Worm (Caenorhabditis elegans) whole organism, late embryonic: Measurements from ENCODE around the gene sro-1.

ENCODE experiments used
- C08G9.2 ChIP-seq: sonication (generic microtip); optimal IDR thresholded peaks from 2 replicates; lab custom pipeline; 2016; ENCODE audit warnings: mild to moderate bottlenecking, missing genetic modification characterization, moderate library complexity, missing compliant biosample characterization
- F13H6.1 ChIP-seq: sonication (generic microtip); optimal IDR thresholded peaks from 2 replicates; lab custom pipeline; 2016; ENCODE audit warnings: missing genetic modification characterization, missing compliant biosample characterization
- K09A11.1 ChIP-seq: sonication (generic microtip); optimal IDR thresholded peaks from 2 replicates; lab custom pipeline; 2017; ENCODE audit warnings: antibody characterized with exemption, mild to moderate bottlenecking, missing genetic modification characterization, missing compliant biosample characterization; ENCODE audit not compliant: insufficient read depth
- T23F11.4 ChIP-seq: fragments of 200-800 bp; sonication (Bioruptor generic); optimal IDR thresholded peaks from 2 replicates; lab custom pipeline; 2018; ENCODE audit warnings: mild to moderate bottlenecking, missing genetic modification characterization, missing compliant biosample characterization
- ahr-1 ChIP-seq: sonication (generic microtip); optimal IDR thresholded peaks from 2 replicates; lab custom pipeline; 2016; ENCODE audit warnings: missing genetic modification characterization, missing compliant biosample characterization
- ama-1 ChIP-seq: fragments of 150-350 bp; optimal IDR thresholded peaks from 2 replicates; lab custom pipeline; 2014
- ceh-14 ChIP-seq: sonication (generic microtip); optimal IDR thresholded peaks from 2 replicates; lab custom pipeline; 2016; ENCODE audit warnings: missing genotype, missing genetic modification characterization, missing compliant biosample characterization
- ceh-19 ChIP-seq: fragments of 200-800 bp; sonication (Bioruptor generic); optimal IDR thresholded peaks from 2 replicates; lab custom pipeline; 2018; ENCODE audit warnings: mild to moderate bottlenecking, missing genetic modification characterization, missing compliant biosample characterization
- ceh-2 ChIP-seq: sonication (generic microtip); optimal IDR thresholded peaks from 2 replicates; lab custom pipeline; 2016; ENCODE audit warnings: missing genotype, missing genetic modification characterization, missing compliant biosample characterization
- ceh-22 ChIP-seq: sonication (generic microtip); optimal IDR thresholded peaks from 2 replicates; lab custom pipeline; 2017; ENCODE audit warnings: missing biosample characterization, missing genetic modification characterization
- ceh-31 ChIP-seq: sonication (generic microtip); optimal IDR thresholded peaks from 2 replicates; lab custom pipeline; 2016; ENCODE audit warnings: missing genetic modification characterization, missing compliant biosample characterization
- ceh-34 ChIP-seq: sonication (generic microtip); optimal IDR thresholded peaks from 2 replicates; lab custom pipeline; 2016; ENCODE audit warnings: mild to moderate bottlenecking, missing genetic modification characterization, missing compliant biosample characterization
- ceh-6 ChIP-seq: fragments of 200-800 bp; sonication (Bioruptor generic); optimal IDR thresholded peaks from 2 replicates; lab custom pipeline; 2018; ENCODE audit warnings: mild to moderate bottlenecking, missing genetic modification characterization, missing compliant biosample characterization
- ceh-9 ChIP-seq: sonication (generic microtip); optimal IDR thresholded peaks from 2 replicates; lab custom pipeline; 2016; ENCODE audit warnings: mild to moderate bottlenecking, missing genetic modification characterization, inconsistent platforms, missing compliant biosample characterization
- che-1 ChIP-seq: sonication (generic microtip); optimal IDR thresholded peaks from 2 replicates; lab custom pipeline; 2016; ENCODE audit warnings: mild to moderate bottlenecking, missing genetic modification characterization, missing compliant biosample characterization
- dve-1 ChIP-seq: sonication (generic microtip); optimal IDR thresholded peaks from 2 replicates; lab custom pipeline; 2017; ENCODE audit warnings: antibody characterized with exemption, mild to moderate bottlenecking, missing genetic modification characterization, missing compliant biosample characterization
- elt-2 ChIP-seq: sonication (generic microtip); optimal IDR thresholded peaks from 2 replicates; lab custom pipeline; 2016; ENCODE audit warnings: missing genetic modification reagents, missing genetic modification characterization, missing compliant biosample characterization
- ets-4 ChIP-seq: sonication (generic microtip); optimal IDR thresholded peaks from 2 replicates; lab custom pipeline; 2016; ENCODE audit warnings: missing genetic modification characterization, missing compliant biosample characterization
- fkh-10 ChIP-seq: fragments of 150-350 bp; optimal IDR thresholded peaks from 2 replicates; lab custom pipeline; 2014; ENCODE audit warnings: missing biosample characterization, missing genetic modification reagents, missing genetic modification characterization
- fkh-6 ChIP-seq: sonication (generic microtip); optimal IDR thresholded peaks from 2 replicates; lab custom pipeline; 2016; ENCODE audit warnings: missing genetic modification characterization, missing compliant biosample characterization
- gmeb-2 ChIP-seq: sonication (generic microtip); optimal IDR thresholded peaks from 2 replicates; lab custom pipeline; 2016; ENCODE audit warnings: missing genetic modification characterization, inconsistent platforms, missing compliant biosample characterization
- hlh-30 ChIP-seq: sonication (generic microtip); optimal IDR thresholded peaks from 2 replicates; lab custom pipeline; 2017; ENCODE audit warnings: antibody characterized with exemption, missing genetic modification characterization, missing compliant biosample characterization; ENCODE audit not compliant: insufficient read depth
- lin-11 ChIP-seq: fragments of 200-800 bp; sonication (Bioruptor generic); optimal IDR thresholded peaks from 2 replicates; lab custom pipeline; 2018; ENCODE audit warnings: mild to moderate bottlenecking, missing genetic modification characterization, missing compliant biosample characterization
- mec-3 ChIP-seq: sonication (generic microtip); optimal IDR thresholded peaks from 2 replicates; lab custom pipeline; 2016; ENCODE audit warnings: borderline replicate concordance, missing genetic modification characterization, missing compliant biosample characterization
- npax-4 ChIP-seq: sonication (generic microtip); optimal IDR thresholded peaks from 2 replicates; lab custom pipeline; 2016; ENCODE audit warnings: missing genetic modification characterization, missing compliant biosample characterization
- odd-2 ChIP-seq: sonication (generic microtip); optimal IDR thresholded peaks from 2 replicates; lab custom pipeline; 2017; ENCODE audit warnings: antibody characterized with exemption, mild to moderate bottlenecking, missing genetic modification characterization, missing compliant biosample characterization
- pat-9 ChIP-seq: fragments of 200-800 bp; sonication (Bioruptor generic); optimal IDR thresholded peaks from 2 replicates; lab custom pipeline; 2018; ENCODE audit warnings: mild to moderate bottlenecking, missing genetic modification characterization, moderate library complexity, missing compliant biosample characterization
- pha-4 ChIP-seq: fragments of 150-350 bp; optimal IDR thresholded peaks from 2 replicates; lab custom pipeline; 2018; ENCODE audit warnings: missing biosample characterization, missing genetic modification reagents, missing genetic modification characterization
- pqm-1 ChIP-seq: sonication (generic microtip); optimal IDR thresholded peaks from 2 replicates; lab custom pipeline; 2016; ENCODE audit warnings: missing genetic modification characterization, missing compliant biosample characterization
- pros-1 ChIP-seq: fragments of 150-350 bp; optimal IDR thresholded peaks from 2 replicates; lab custom pipeline; 2014; ENCODE audit warnings: missing biosample characterization, missing genetic modification reagents, missing genetic modification characterization
- ref-2 ChIP-seq: sonication (generic microtip); optimal IDR thresholded peaks from 2 replicates; lab custom pipeline; 2016; ENCODE audit warnings: missing genetic modification characterization, missing compliant biosample characterization
- rnt-1 ChIP-seq: sonication (generic microtip); optimal IDR thresholded peaks from 2 replicates; lab custom pipeline; 2016; ENCODE audit warnings: missing genetic modification characterization, missing compliant biosample characterization
- sox-2 ChIP-seq: fragments of 200-800 bp; sonication (Bioruptor generic); IDR thresholded peaks from 2 replicates; pipeline ENCODE4 v1.3.6; 2022; ENCODE audit warnings: missing genetic modification reagents, missing genetic modification characterization, missing compliant biosample characterization
- sox-4 ChIP-seq: sonication (generic microtip); optimal IDR thresholded peaks from 2 replicates; lab custom pipeline; 2017; ENCODE audit warnings: mild to moderate bottlenecking, missing genetic modification characterization, inconsistent platforms, missing compliant biosample characterization
- ttx-3 ChIP-seq: sonication (generic microtip); optimal IDR thresholded peaks from 2 replicates; lab custom pipeline; 2016; ENCODE audit warnings: missing genetic modification reagents, missing genetic modification characterization, missing compliant biosample characterization
- unc-3 ChIP-seq, 2 experiments: fragments of 200-800 bp in 1 of 2; sonication (Bioruptor generic) in 1 of 2; sonication (generic microtip) in 1 of 2; conservative IDR thresholded peaks in 1 of 2; optimal IDR thresholded peaks in 1 of 2; 2 replicates each; pipeline versions ENCODE4 v1.3.6 to Lab custom; 2016 to 2022; ENCODE audit warnings: missing compliant biosample characterization in 2 of 2, missing genetic modification characterization in 2 of 2, missing genetic modification reagents in 1 of 2
- unc-42 ChIP-seq: sonication (generic microtip); optimal IDR thresholded peaks from 2 replicates; lab custom pipeline; 2016; ENCODE audit warnings: missing genotype, missing genetic modification characterization, missing compliant biosample characterization
- zip-5 ChIP-seq: sonication (generic microtip); optimal IDR thresholded peaks from 2 replicates; lab custom pipeline; 2016; ENCODE audit warnings: missing genetic modification characterization, missing compliant biosample characterization
- ztf-16 ChIP-seq: sonication (generic microtip); optimal IDR thresholded peaks from 2 replicates; lab custom pipeline; 2017; ENCODE audit warnings: missing genetic modification characterization, missing compliant biosample characterization

The sro-1 gene

DNA sequence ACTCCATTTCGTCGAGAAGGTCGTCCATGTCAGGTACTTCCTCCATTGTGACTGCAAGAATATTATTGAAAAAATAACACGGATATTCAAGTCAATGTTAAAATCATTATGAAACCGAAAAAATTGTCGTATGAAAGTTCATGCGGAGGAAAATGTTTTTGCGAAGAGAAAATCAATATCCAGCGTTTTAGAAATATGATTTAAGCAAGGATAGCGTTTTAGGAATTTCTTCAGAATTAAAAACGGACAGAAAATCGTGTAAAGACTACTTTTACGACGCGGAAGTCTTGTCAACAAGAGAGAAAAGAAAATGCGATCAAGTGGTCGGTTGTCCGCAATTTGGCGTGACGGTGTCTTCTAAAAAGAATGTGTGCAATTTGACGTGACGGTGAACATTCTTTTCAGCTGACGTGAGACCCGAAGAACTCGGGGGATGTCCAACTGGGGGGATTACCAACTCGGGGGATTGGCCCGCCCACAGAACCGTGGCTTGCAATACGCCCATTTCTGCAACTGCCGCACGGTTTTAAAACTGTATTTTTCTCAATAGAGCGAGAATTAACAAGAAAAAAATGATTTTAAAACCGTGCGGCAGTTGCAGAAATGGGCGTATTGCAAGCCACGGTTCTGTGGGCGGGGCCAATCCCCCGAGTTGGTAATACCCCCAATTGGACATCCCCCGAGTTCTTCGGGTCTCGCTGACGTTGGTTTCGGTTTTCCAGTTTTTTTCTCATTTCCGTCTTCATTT lies 13.2 kb upstream of the sro-1 start, which contains the start of the genes aka-1 and ubc-6 (continued):
- 0 out of 2 replicates have a peak, but pooled peaks have one; percentile 17 for TF ChIP-seq unc-3 (GFP tag; conservative IDR thresholded peaks at IDR 0.05; lab: Robert Waterston, UW)
- TF ChIP-seq unc-3 (tag; optimal IDR thresholded peaks at IDR 0.05; lab: Kevin White, UChicago) = no peak

DNA sequence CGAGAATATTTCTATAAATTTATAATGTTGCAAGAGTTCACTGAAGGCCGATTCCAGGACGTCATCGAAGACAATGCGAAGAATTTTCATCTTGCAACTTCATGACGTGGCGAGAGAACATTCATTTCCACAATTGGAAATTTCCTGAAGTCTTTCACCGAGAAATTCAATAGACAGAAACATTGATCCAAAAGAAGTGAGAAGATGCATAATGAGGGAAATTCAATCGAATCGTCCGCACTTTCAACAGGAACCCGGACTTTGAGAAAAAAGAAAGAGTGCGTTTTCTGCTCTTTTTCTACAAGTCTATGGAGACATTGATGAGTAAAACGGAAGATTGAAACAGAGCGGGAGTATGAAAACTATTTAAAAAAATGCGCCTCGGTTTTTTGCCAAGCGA lies 3.9 kb upstream of the sro-1 start:
- no peak for TF ChIP-seq ceh-31 (tag; lab: Kevin White, UChicago)
- TF ChIP-seq unc-42 (tag; lab: Kevin White, UChicago) = peak; percentile 64
- TF ChIP-seq F13H6.1 = no peak
- TF ChIP-seq mec-3 (tag; lab: Kevin White, UChicago) = no peak
- TF ChIP-seq ahr-1 (tag; lab: Kevin White, UChicago) = no peak
- TF ChIP-seq ama-1 (lab: Kevin White, UChicago) = no peak
- no peak for TF ChIP-seq ets-4 (tag; lab: Kevin White, UChicago)

DNA sequence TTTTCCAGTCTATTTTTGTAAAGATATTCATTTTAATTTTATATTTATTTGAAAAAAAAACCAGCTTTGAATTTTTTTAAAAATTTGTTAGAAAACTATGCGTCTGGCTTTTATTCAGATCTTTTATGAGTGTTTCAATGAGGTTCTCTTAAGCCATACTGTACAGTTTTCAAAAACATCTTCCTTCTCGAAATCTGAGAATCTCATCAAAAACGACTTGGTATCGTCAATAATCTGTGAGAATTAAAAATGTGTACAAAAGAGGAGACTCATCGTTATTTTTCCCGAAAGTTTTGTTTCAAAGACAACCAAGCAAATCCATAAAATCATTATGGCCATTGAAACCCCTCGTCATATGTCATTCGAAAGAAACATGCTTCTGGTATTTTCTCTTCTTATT lies 6.2 kb downstream of the sro-1 start, which contains the start of gene D1022.2:
D1022.2 (plus strand) TSS at position 301 of the 400 bp plus-strand sequence.
- no peak for TF ChIP-seq ceh-9 (tag; lab: Kevin White, UChicago)
- no peak for TF ChIP-seq odd-2
- no peak for TF ChIP-seq sox-4 (tag; lab: Kevin White, UChicago)
- no peak for TF ChIP-seq hlh-30 (tag; lab: Kevin White, UChicago)
- no peak for TF ChIP-seq gmeb-2 (tag; lab: Kevin White, UChicago)
- TF ChIP-seq ceh-14 = no peak
- no peak for TF ChIP-seq mec-3 (tag; lab: Kevin White, UChicago)
- TF ChIP-seq ceh-6 (GFP tag; lab: Kevin White, UChicago) = no peak
- no peak for TF ChIP-seq pqm-1 (tag; lab: Kevin White, UChicago)
- no peak for TF ChIP-seq lin-11 (tag; lab: Kevin White, UChicago)
- TF ChIP-seq T23F11.4 (GFP tag; lab: Kevin White, UChicago) = no peak
- no peak for TF ChIP-seq che-1 (tag; lab: Kevin White, UChicago)
- TF ChIP-seq elt-2 (tag; lab: Kevin White, UChicago) = no peak
- no peak for TF ChIP-seq dve-1
- TF ChIP-seq pat-9 (tag; lab: Kevin White, UChicago) = no peak
- TF ChIP-seq sox-2 (GFP tag; lab: Robert Waterston, UW) = no peak
- no peak for TF ChIP-seq unc-42 (tag; lab: Kevin White, UChicago)
- no peak for TF ChIP-seq K09A11.1 (tag; lab: Kevin White, UChicago)
- TF ChIP-seq pha-4 (tag; lab: Kevin White, UChicago) = no peak
- no peak for TF ChIP-seq ceh-19

DNA sequence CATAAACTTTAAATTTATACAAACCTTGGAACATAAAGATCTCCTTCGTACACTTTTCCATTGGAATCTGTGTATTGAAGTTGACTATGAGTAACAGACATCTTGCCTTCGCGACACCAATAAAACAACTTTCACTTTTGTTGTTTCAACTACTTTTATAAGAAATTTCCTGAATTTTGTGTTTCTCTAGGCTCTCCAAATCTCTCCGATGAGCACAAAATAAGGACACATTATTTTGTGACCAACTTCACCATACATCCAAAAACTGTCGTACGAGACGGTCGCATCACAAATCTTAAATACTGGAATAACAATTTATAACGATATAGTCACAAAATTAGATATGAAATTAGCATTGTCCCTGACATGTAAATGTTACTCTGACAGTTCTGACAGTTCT lies 6.7 kb downstream of the sro-1 start, which contains the start of gene D1022.5:
D1022.5 (minus strand) TSS at position 101 of the 400 bp plus-strand sequence.
- TF ChIP-seq ceh-34 (tag; lab: Kevin White, UChicago) (no peak), ceh-31 (tag; lab: Kevin White, UChicago) (no peak), fkh-6 (tag; lab: Kevin White, UChicago) (no peak), ahr-1 (tag; lab: Kevin White, UChicago) (no peak), fkh-10 (GFP tag; lab: Kevin White, UChicago) (no peak), ttx-3 (tag; lab: Kevin White, UChicago) (no peak)

DNA sequence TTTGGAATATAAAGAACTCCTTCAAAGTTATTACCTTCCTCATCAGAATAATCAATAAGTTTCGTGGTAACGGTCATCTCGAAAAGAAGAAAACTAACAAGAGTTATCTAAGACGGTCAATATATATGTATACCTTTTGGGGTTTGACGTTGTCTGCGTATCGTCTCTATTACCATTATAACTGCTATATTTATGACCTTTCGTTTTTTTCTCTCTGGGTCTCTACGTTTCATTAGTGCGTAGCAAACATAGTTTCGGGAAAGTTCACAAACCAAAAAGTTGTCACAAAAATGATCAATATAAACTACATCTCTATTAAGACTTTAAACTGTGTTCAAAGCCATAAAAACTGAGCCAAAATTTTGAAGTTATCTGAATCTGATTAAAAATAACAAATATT lies 8.2 kb downstream of the sro-1 start, which contains the start of gene D1022.4:
D1022.4 (minus strand) TSS at position 83 of the 400 bp plus-strand sequence.
- no peak for TF ChIP-seq sox-2 (GFP tag; lab: Robert Waterston, UW)
- TF ChIP-seq elt-2 (tag; lab: Kevin White, UChicago) = no peak
- no peak for TF ChIP-seq ceh-2 (tag; lab: Kevin White, UChicago)
- TF ChIP-seq rnt-1 (tag; lab: Kevin White, UChicago) = no peak
- no peak for TF ChIP-seq ztf-16
- TF ChIP-seq pros-1 (tag; lab: Kevin White, UChicago) = no peak
- no peak for TF ChIP-seq ceh-22 (tag; lab: Kevin White, UChicago)
- TF ChIP-seq lin-11 (tag; lab: Kevin White, UChicago) = no peak
- no peak for TF ChIP-seq npax-4 (tag; lab: Kevin White, UChicago)
- TF ChIP-seq zip-5 = no peak
- no peak for TF ChIP-seq ceh-19
- no peak for TF ChIP-seq C08G9.2
- TF ChIP-seq ref-2 (tag; lab: Kevin White, UChicago) = no peak
- TF ChIP-seq fkh-10 (GFP tag; lab: Kevin White, UChicago) = no peak
